Fruit fly (Drosophila melanogaster) whole organism, wandering third instar larva: ENCODE results near the gene Tehao.

Experiments
- Abd-B ChIP-seq: fragments of >200 bp; optimal IDR thresholded peaks from 2 replicates; lab custom pipeline; 2017; ENCODE audit warnings: missing biosample characterization, missing genetic modification characterization
- CG32264 ChIP-seq: fragments of 200-800 bp; sonication (Bioruptor generic); optimal IDR thresholded peaks from 2 replicates; lab custom pipeline; 2016; ENCODE audit warnings: missing biosample characterization, missing genetic modification characterization
- CG9705 ChIP-seq: fragments of 200-800 bp; sonication (Bioruptor generic); optimal IDR thresholded peaks from 2 replicates; lab custom pipeline; 2018; ENCODE audit warnings: missing biosample characterization, mild to moderate bottlenecking, missing genetic modification characterization
- CrebA ChIP-seq: fragments of 200-800 bp; sonication (Bioruptor generic); optimal IDR thresholded peaks from 2 replicates; lab custom pipeline; 2016; ENCODE audit warnings: missing biosample characterization, mild to moderate bottlenecking, missing genetic modification characterization, borderline replicate concordance
- Dfd ChIP-seq: fragments of >200 bp; optimal IDR thresholded peaks from 2 replicates; lab custom pipeline; 2017; ENCODE audit warnings: missing biosample characterization, missing genetic modification characterization
- Dif ChIP-seq: fragments of 200-275, 200-300 bp; sonication (Bioruptor generic); optimal IDR thresholded peaks from 2 replicates; lab custom pipeline; 2018; ENCODE audit warnings: missing biosample characterization, missing genetic modification characterization; ENCODE audit not compliant: partially characterized antibody
- GATAd ChIP-seq: sonication (Bioruptor generic); optimal IDR thresholded peaks from 2 replicates; lab custom pipeline; 2016; ENCODE audit warnings: missing biosample characterization, missing genetic modification characterization
- HLH106 ChIP-seq: fragments of 200-800 bp; optimal IDR thresholded peaks from 3 replicates; lab custom pipeline; 2019; ENCODE audit warnings: missing biosample characterization, mild to moderate bottlenecking, missing genetic modification characterization, moderate library complexity
- Hnf4 ChIP-seq: fragments of 200-800 bp; sonication (Bioruptor generic); optimal IDR thresholded peaks from 2 replicates; lab custom pipeline; 2016; ENCODE audit warnings: missing biosample characterization, mild to moderate bottlenecking, missing genetic modification characterization
- Hr78 ChIP-seq: fragments of >200 bp; optimal IDR thresholded peaks from 2 replicates; lab custom pipeline; 2017; ENCODE audit warnings: missing biosample characterization, missing genetic modification characterization
- Hr83 ChIP-seq: fragments of 200-300 bp; sonication (Bioruptor generic); optimal IDR thresholded peaks from 2 replicates; lab custom pipeline; 2016; ENCODE audit warnings: missing biosample characterization, mild to moderate bottlenecking, missing genetic modification characterization, moderate library complexity; ENCODE audit not compliant: poor library complexity, severe bottlenecking
- Jra ChIP-seq: sonication (Bioruptor generic); optimal IDR thresholded peaks from 2 replicates; lab custom pipeline; 2016; ENCODE audit warnings: missing biosample characterization, missing genetic modification characterization
- Mio ChIP-seq: sonication (Bioruptor generic); optimal IDR thresholded peaks from 2 replicates; lab custom pipeline; 2016; ENCODE audit warnings: missing biosample characterization, missing genetic modification characterization
- Myc ChIP-seq: fragments of >200 bp; optimal IDR thresholded peaks from 2 replicates; lab custom pipeline; 2017
- N ChIP-seq: fragments of >200 bp; optimal IDR thresholded peaks from 2 replicates; lab custom pipeline; 2018; ENCODE audit warnings: missing biosample characterization, missing external identifiers, missing genetic modification characterization
- OdsH ChIP-seq: fragments of 200-800 bp; sonication (Bioruptor generic); optimal IDR thresholded peaks from 2 replicates; lab custom pipeline; 2016; ENCODE audit warnings: missing biosample characterization, mild to moderate bottlenecking, missing genetic modification characterization
- Rel ChIP-seq, 2 experiments: fragments of 200-800 bp; sonication (Bioruptor generic) in 1 of 2; optimal IDR thresholded peaks; 2 replicates in 1 of 2; 3 replicates in 1 of 2; lab custom pipeline; 2016 to 2019; ENCODE audit warnings: mild to moderate bottlenecking in 2 of 2, missing biosample characterization in 2 of 2, missing genetic modification characterization in 2 of 2, moderate library complexity in 1 of 2
- Sp1 ChIP-seq: fragments of 200-800 bp; sonication (Bioruptor generic); optimal IDR thresholded peaks from 3 replicates; lab custom pipeline; 2019; ENCODE audit warnings: missing biosample characterization, mild to moderate bottlenecking, missing genetic modification characterization, moderate library complexity
- Vsx2 ChIP-seq: fragments of 200-300, 225-300 bp; sonication (Bioruptor generic); optimal IDR thresholded peaks from 2 replicates; lab custom pipeline; 2018; ENCODE audit warnings: missing biosample characterization, missing genetic modification characterization; ENCODE audit not compliant: partially characterized antibody
- br ChIP-seq: fragments of 200-800 bp; sonication (Bioruptor generic); optimal IDR thresholded peaks from 2 replicates; lab custom pipeline; 2016; ENCODE audit warnings: missing biosample characterization, missing genetic modification characterization
- brk ChIP-seq: fragments of 200-800 bp; sonication (Bioruptor generic); optimal IDR thresholded peaks from 2 replicates; lab custom pipeline; 2016; ENCODE audit warnings: missing biosample characterization, mild to moderate bottlenecking, missing genetic modification characterization
- dl ChIP-seq, 2 experiments: fragments of 175-275, 200-275 bp in 1 of 2; fragments of 200-275 bp in 1 of 2; sonication (Bioruptor generic); optimal IDR thresholded peaks; lab custom pipeline; 2018; ENCODE audit warnings: mild to moderate bottlenecking in 2 of 2, missing biosample characterization in 2 of 2, missing genetic modification characterization in 2 of 2, moderate library complexity in 2 of 2; ENCODE audit not compliant: partially characterized antibody in 2 of 2, insufficient read depth in 1 of 2
- dmrt93B ChIP-seq: fragments of 200-800 bp; sonication (Bioruptor generic); optimal IDR thresholded peaks from 2 replicates; lab custom pipeline; 2018; ENCODE audit warnings: missing biosample characterization, mild to moderate bottlenecking, missing genetic modification characterization
- dsf ChIP-seq: sonication (Bioruptor generic); optimal IDR thresholded peaks from 2 replicates; lab custom pipeline; 2016; ENCODE audit warnings: missing biosample characterization, missing genetic modification characterization, borderline replicate concordance
- ey ChIP-seq: fragments of 200-800 bp; sonication (Bioruptor generic); optimal IDR thresholded peaks from 2 replicates; lab custom pipeline; 2016; ENCODE audit warnings: missing biosample characterization, missing genetic modification characterization
- foxo ChIP-seq, 2 experiments: fragments of 200-800 bp; sonication (Bioruptor generic); optimal IDR thresholded peaks; 2 replicates in 1 of 2; 3 replicates in 1 of 2; lab custom pipeline; 2016 to 2017; ENCODE audit warnings: missing biosample characterization in 2 of 2, missing genetic modification characterization in 2 of 2
- fru ChIP-seq: fragments of 200-800 bp; sonication (Bioruptor generic); optimal IDR thresholded peaks from 3 replicates; lab custom pipeline; 2016; ENCODE audit warnings: missing biosample characterization, mild to moderate bottlenecking, missing genetic modification characterization
- h ChIP-seq: fragments of 200-800 bp; sonication (Bioruptor generic); optimal IDR thresholded peaks from 3 replicates; lab custom pipeline; 2016; ENCODE audit warnings: missing biosample characterization, mild to moderate bottlenecking, missing genetic modification characterization
- jim ChIP-seq: fragments of 175-275, 200-325 bp; sonication (Bioruptor generic); optimal IDR thresholded peaks from 2 replicates; lab custom pipeline; 2016; ENCODE audit warnings: missing biosample characterization, mild to moderate bottlenecking, missing genetic modification characterization
- lola ChIP-seq: fragments of >200 bp; optimal IDR thresholded peaks from 2 replicates; lab custom pipeline; 2017; ENCODE audit warnings: missing biosample characterization, missing genetic modification characterization
- pan ChIP-seq: fragments of >200 bp; optimal IDR thresholded peaks from 2 replicates; lab custom pipeline; 2017
- psq ChIP-seq: fragments of 200-800 bp; sonication (Bioruptor generic); optimal IDR thresholded peaks from 3 replicates; lab custom pipeline; 2017; ENCODE audit warnings: missing biosample characterization, mild to moderate bottlenecking, missing genetic modification characterization, moderate library complexity
- sage ChIP-seq: fragments of 200-800 bp; sonication (Bioruptor generic); optimal IDR thresholded peaks from 2 replicates; lab custom pipeline; 2016; ENCODE audit warnings: missing biosample characterization, mild to moderate bottlenecking, missing genetic modification characterization
- sv ChIP-seq: fragments of 200-800 bp; sonication (Bioruptor generic); optimal IDR thresholded peaks from 3 replicates; lab custom pipeline; 2016; ENCODE audit warnings: missing biosample characterization, missing genetic modification characterization
- tai ChIP-seq: sonication (Bioruptor generic); optimal IDR thresholded peaks from 2 replicates; lab custom pipeline; 2016; ENCODE audit warnings: missing biosample characterization, missing genetic modification characterization
- usp ChIP-seq: fragments of >200 bp; optimal IDR thresholded peaks from 2 replicates; lab custom pipeline; 2017; ENCODE audit warnings: missing biosample characterization, missing genetic modification characterization
- woc ChIP-seq: sonication (Bioruptor generic); optimal IDR thresholded peaks from 2 replicates; lab custom pipeline; 2016; ENCODE audit warnings: missing biosample characterization, mild to moderate bottlenecking, missing genetic modification characterization

The Tehao gene

dm6 chr2L:13414525-13415481 lies 20.6 kb upstream of the Tehao start, which contains the start of the genes CG16956, CG42784 and CG43850:
Gene CG16956, minus strand, starts transcription at chr2L:13414575.
Gene CG42784, plus strand, starts transcription at chr2L:13415431.
Gene CG43850, plus strand, starts transcription at chr2L:13415431.
- no peak for TF ChIP-seq Mio
- no peak for TF ChIP-seq CG32264 (GFP tag; lab: Kevin White, UChicago)
- TF ChIP-seq Hr78 (GFP tag; lab: Kevin White, UChicago) = no peak
- TF ChIP-seq Vsx2 (GFP tag; lab: Kevin White, UChicago) = peak; percentile 7

DNA sequence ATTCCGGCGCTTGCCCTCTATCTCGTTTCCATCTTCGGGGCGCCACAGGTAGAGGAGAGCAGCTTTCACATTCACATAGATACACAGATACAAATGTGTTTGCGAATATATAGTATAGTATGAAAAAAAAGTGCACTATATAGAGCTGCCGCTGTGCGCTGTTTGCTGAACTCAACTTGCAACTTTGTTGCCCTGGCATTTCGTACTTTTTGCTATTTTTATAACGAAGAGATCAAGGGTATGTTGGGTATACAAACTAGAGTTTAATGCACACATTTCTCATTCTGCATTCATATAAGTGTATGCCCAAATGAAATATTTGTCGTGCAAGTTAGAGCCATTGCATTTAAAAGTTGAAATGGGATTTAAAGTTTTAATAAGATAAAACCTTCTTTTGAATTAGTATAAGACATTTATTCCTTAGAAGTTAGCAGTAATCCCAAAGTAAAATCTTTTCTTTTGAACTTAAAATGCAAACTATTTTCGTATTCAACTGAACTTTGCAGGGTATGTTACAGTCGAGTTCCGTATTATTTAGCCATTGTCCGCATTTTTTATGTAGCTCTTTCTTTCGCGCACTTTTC lies 4.4 kb upstream of the Tehao start:
- TF ChIP-seq br (GFP tag; lab: Kevin White, UChicago) (no peak), HLH106 (no peak), foxo (GFP tag; optimal IDR thresholded peaks at IDR 0.05; lab: Kevin White, UChicago) (no peak), lola (no peak), OdsH (GFP tag; lab: Kevin White, UChicago) (no peak), Mio (no peak), jim (no peak), Myc (lab: Kevin White, UChicago) (no peak)

dm6 chr2L:13436791-13437190 lies 1.4 kb downstream of the Tehao start:
- no peak for TF ChIP-seq Rel (GFP tag; optimal IDR thresholded peaks at IDR 0.05; lab: Kevin White, UChicago)
- peak; percentile 10 for TF ChIP-seq Rel (tag; optimal IDR thresholded peaks at IDR 0.05; lab: Kevin White, UChicago)
- TF ChIP-seq Hr83 = peak; percentile 28
- TF ChIP-seq h (GFP tag; lab: Kevin White, UChicago) = peak; percentile 82
- no peak for TF ChIP-seq foxo (GFP tag; optimal IDR thresholded peaks at IDR 0.05; lab: Kevin White, UChicago)
- no peak for TF ChIP-seq Dif (GFP tag; lab: Kevin White, UChicago)
- TF ChIP-seq fru (GFP tag; lab: Kevin White, UChicago) = peak; percentile 44

DNA sequence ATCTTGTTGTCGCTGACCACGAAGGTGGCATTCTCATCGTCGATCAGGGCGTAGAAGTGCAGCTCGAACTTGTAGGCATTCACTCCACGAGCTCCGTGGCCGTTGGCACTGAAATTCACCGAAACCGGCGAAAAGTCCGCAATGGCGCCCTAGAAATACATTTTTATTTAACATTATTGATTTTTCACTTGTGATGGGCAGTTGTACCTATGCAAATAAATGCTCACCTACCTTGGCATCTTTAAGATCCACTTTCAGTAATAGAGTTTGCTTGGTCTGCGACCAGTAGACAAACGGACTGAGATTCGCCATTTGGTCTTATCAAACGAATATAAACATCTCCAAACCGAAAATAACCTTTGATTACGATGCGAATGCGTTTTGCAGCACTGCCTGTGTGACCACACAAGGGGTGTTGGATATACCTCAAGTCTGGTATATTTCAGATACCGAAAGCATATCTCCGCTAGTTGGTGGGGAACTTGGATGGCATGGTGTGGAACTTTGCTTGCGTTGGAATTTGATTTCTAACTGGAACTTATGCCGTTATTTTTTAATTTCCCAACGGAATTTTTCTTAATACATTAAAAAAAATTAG lies 9.9 kb downstream of the Tehao start, which contains the start of gene Hacd2:
Hacd2 (minus strand) TSS at position 403 of the 598 bp plus-strand sequence.
- TF ChIP-seq Dif (GFP tag; lab: Kevin White, UChicago) = no peak
- TF ChIP-seq HLH106 = peak; percentile 33
- TF ChIP-seq h (GFP tag; lab: Kevin White, UChicago) = peak; percentile 25
- peak; percentile 16 for TF ChIP-seq psq (GFP tag; lab: Kevin White, UChicago)
- no peak for TF ChIP-seq OdsH (GFP tag; lab: Kevin White, UChicago)
- TF ChIP-seq Hr78 (GFP tag; lab: Kevin White, UChicago) = no peak
- TF ChIP-seq dmrt93B (GFP tag; lab: Kevin White, UChicago) = no peak
- no peak for TF ChIP-seq dsf (GFP tag; lab: Kevin White, UChicago)
- peak; percentile 52 for TF ChIP-seq sv (GFP tag; lab: Kevin White, UChicago)
- no peak for TF ChIP-seq dl (GFP tag; optimal IDR thresholded peaks at IDR 0.05; lab: Kevin White, UChicago; ENCODE audit: insufficient read depth in 1 of 2, partially characterized antibody in 2 of 2)
- TF ChIP-seq CG32264 (GFP tag; lab: Kevin White, UChicago) = no peak
- no peak for TF ChIP-seq pan
- no peak for TF ChIP-seq tai
- no peak for TF ChIP-seq ey (GFP tag; lab: Kevin White, UChicago)
- TF ChIP-seq brk (GFP tag; lab: Kevin White, UChicago) = no peak
- no peak for TF ChIP-seq jim
- TF ChIP-seq Mio = no peak
- TF ChIP-seq fru (GFP tag; lab: Kevin White, UChicago) = no peak
- no peak for TF ChIP-seq CG9705 (GFP tag; lab: Kevin White, UChicago)
- no peak for TF ChIP-seq Vsx2 (GFP tag; lab: Kevin White, UChicago)
- no peak for TF ChIP-seq Jra (GFP tag; lab: Kevin White, UChicago)
- no peak for TF ChIP-seq usp
- TF ChIP-seq Sp1 (GFP tag; lab: Kevin White, UChicago) = no peak
- TF ChIP-seq Dfd (GFP tag; lab: Kevin White, UChicago) = no peak
- peak in 1 of 2 experiments; percentile 34 for TF ChIP-seq foxo (GFP tag; optimal IDR thresholded peaks at IDR 0.05; lab: Kevin White, UChicago)
- no peak for TF ChIP-seq Abd-B (GFP tag; lab: Kevin White, UChicago)
- TF ChIP-seq woc (GFP tag; lab: Kevin White, UChicago) = no peak
- no peak for TF ChIP-seq GATAd
- peak; percentile 77 for TF ChIP-seq Hnf4 (GFP tag; lab: Kevin White, UChicago)
- TF ChIP-seq Myc (lab: Kevin White, UChicago) = no peak
- TF ChIP-seq lola = no peak
- no peak for TF ChIP-seq Rel (GFP tag; optimal IDR thresholded peaks at IDR 0.05; lab: Kevin White, UChicago)
- no peak for TF ChIP-seq Rel (tag; optimal IDR thresholded peaks at IDR 0.05; lab: Kevin White, UChicago)
- TF ChIP-seq Hr83 = peak; percentile 25
- TF ChIP-seq N (GFP tag; lab: Kevin White, UChicago) = no peak
- TF ChIP-seq sage (GFP tag; lab: Kevin White, UChicago) = no peak
- no peak for TF ChIP-seq CrebA (GFP tag; lab: Kevin White, UChicago)
